Worm (Caenorhabditis elegans) whole organism, late embryonic: ENCODE data around the gene C07A9.9.
A peak's percentile ranks its signal among the peaks of the same experiment; 100 is the strongest.

Experiments used
- C08G9.2 ChIP-seq: sonication (generic microtip); optimal IDR thresholded peaks from 2 replicates; lab custom pipeline; 2016; ENCODE audit warnings: mild to moderate bottlenecking, missing genetic modification characterization, moderate library complexity, missing compliant biosample characterization
- C38D4.7 ChIP-seq: fragments of 200-800 bp; sonication (Bioruptor generic); optimal IDR thresholded peaks from 2 replicates; lab custom pipeline; 2018; ENCODE audit warnings: mild to moderate bottlenecking, missing genetic modification characterization, moderate library complexity, missing compliant biosample characterization
- F13H6.1 ChIP-seq: sonication (generic microtip); optimal IDR thresholded peaks from 2 replicates; lab custom pipeline; 2016; ENCODE audit warnings: missing genetic modification characterization, missing compliant biosample characterization
- K02D7.2 ChIP-seq: sonication (generic microtip); optimal IDR thresholded peaks from 2 replicates; lab custom pipeline; 2017; ENCODE audit warnings: mild to moderate bottlenecking, missing genetic modification characterization, missing compliant biosample characterization
- ahr-1 ChIP-seq: sonication (generic microtip); optimal IDR thresholded peaks from 2 replicates; lab custom pipeline; 2016; ENCODE audit warnings: missing genetic modification characterization, missing compliant biosample characterization
- ceh-14 ChIP-seq: sonication (generic microtip); optimal IDR thresholded peaks from 2 replicates; lab custom pipeline; 2016; ENCODE audit warnings: missing genotype, missing genetic modification characterization, missing compliant biosample characterization
- ceh-18 ChIP-seq: sonication (generic microtip); optimal IDR thresholded peaks from 2 replicates; lab custom pipeline; 2016; ENCODE audit warnings: missing genetic modification characterization, missing compliant biosample characterization
- ceh-19 ChIP-seq: fragments of 200-800 bp; sonication (Bioruptor generic); optimal IDR thresholded peaks from 2 replicates; lab custom pipeline; 2018; ENCODE audit warnings: mild to moderate bottlenecking, missing genetic modification characterization, missing compliant biosample characterization
- ceh-31 ChIP-seq: sonication (generic microtip); optimal IDR thresholded peaks from 2 replicates; lab custom pipeline; 2016; ENCODE audit warnings: missing genetic modification characterization, missing compliant biosample characterization
- ceh-48 ChIP-seq: sonication (generic microtip); optimal IDR thresholded peaks from 2 replicates; lab custom pipeline; 2016; ENCODE audit warnings: missing genetic modification characterization, inconsistent platforms, missing compliant biosample characterization
- ceh-6 ChIP-seq: fragments of 200-800 bp; sonication (Bioruptor generic); optimal IDR thresholded peaks from 2 replicates; lab custom pipeline; 2018; ENCODE audit warnings: mild to moderate bottlenecking, missing genetic modification characterization, missing compliant biosample characterization
- dve-1 ChIP-seq: sonication (generic microtip); optimal IDR thresholded peaks from 2 replicates; lab custom pipeline; 2017; ENCODE audit warnings: antibody characterized with exemption, mild to moderate bottlenecking, missing genetic modification characterization, missing compliant biosample characterization
- elt-2 ChIP-seq: sonication (generic microtip); optimal IDR thresholded peaks from 2 replicates; lab custom pipeline; 2016; ENCODE audit warnings: missing genetic modification reagents, missing genetic modification characterization, missing compliant biosample characterization
- elt-4 ChIP-seq: sonication (generic microtip); optimal IDR thresholded peaks from 2 replicates; lab custom pipeline; 2016; ENCODE audit warnings: missing genetic modification characterization, missing compliant biosample characterization
- ets-4 ChIP-seq: sonication (generic microtip); optimal IDR thresholded peaks from 2 replicates; lab custom pipeline; 2016; ENCODE audit warnings: missing genetic modification characterization, missing compliant biosample characterization
- eyg-1 ChIP-seq: sonication (generic microtip); optimal IDR thresholded peaks from 2 replicates; lab custom pipeline; 2016; ENCODE audit warnings: missing genotype, missing genetic modification characterization, missing compliant biosample characterization
- gmeb-2 ChIP-seq: sonication (generic microtip); optimal IDR thresholded peaks from 2 replicates; lab custom pipeline; 2016; ENCODE audit warnings: missing genetic modification characterization, inconsistent platforms, missing compliant biosample characterization
- hlh-13 ChIP-seq: fragments of 200-800 bp; sonication (Bioruptor generic); optimal IDR thresholded peaks from 2 replicates; lab custom pipeline; 2018; ENCODE audit warnings: mild to moderate bottlenecking, missing genetic modification characterization, missing compliant biosample characterization
- hlh-15 ChIP-seq: sonication (generic microtip); optimal IDR thresholded peaks from 2 replicates; lab custom pipeline; 2016; ENCODE audit warnings: missing genetic modification characterization, missing compliant biosample characterization
- hlh-30 ChIP-seq: sonication (generic microtip); optimal IDR thresholded peaks from 2 replicates; lab custom pipeline; 2017; ENCODE audit warnings: antibody characterized with exemption, missing genetic modification characterization, missing compliant biosample characterization; ENCODE audit not compliant: insufficient read depth
- lin-11 ChIP-seq: fragments of 200-800 bp; sonication (Bioruptor generic); optimal IDR thresholded peaks from 2 replicates; lab custom pipeline; 2018; ENCODE audit warnings: mild to moderate bottlenecking, missing genetic modification characterization, missing compliant biosample characterization
- npax-4 ChIP-seq: sonication (generic microtip); optimal IDR thresholded peaks from 2 replicates; lab custom pipeline; 2016; ENCODE audit warnings: missing genetic modification characterization, missing compliant biosample characterization
- odd-2 ChIP-seq: sonication (generic microtip); optimal IDR thresholded peaks from 2 replicates; lab custom pipeline; 2017; ENCODE audit warnings: antibody characterized with exemption, mild to moderate bottlenecking, missing genetic modification characterization, missing compliant biosample characterization
- pag-3 ChIP-seq: sonication (generic microtip); optimal IDR thresholded peaks from 2 replicates; lab custom pipeline; 2016; ENCODE audit warnings: missing compliant biosample characterization, missing genetic modification characterization, borderline replicate concordance
- pat-9 ChIP-seq: fragments of 200-800 bp; sonication (Bioruptor generic); optimal IDR thresholded peaks from 2 replicates; lab custom pipeline; 2018; ENCODE audit warnings: mild to moderate bottlenecking, missing genetic modification characterization, moderate library complexity, missing compliant biosample characterization
- pax-1 ChIP-seq: fragments of 150-350 bp; optimal IDR thresholded peaks from 2 replicates; lab custom pipeline; 2014; ENCODE audit warnings: missing biosample characterization, missing genetic modification characterization
- rnt-1 ChIP-seq: sonication (generic microtip); optimal IDR thresholded peaks from 2 replicates; lab custom pipeline; 2016; ENCODE audit warnings: missing genetic modification characterization, missing compliant biosample characterization
- sdc-2 ChIP-seq: sonication (generic microtip); optimal IDR thresholded peaks from 2 replicates; lab custom pipeline; 2016; ENCODE audit warnings: missing genotype, missing genetic modification characterization, missing compliant biosample characterization
- sox-2 ChIP-seq: fragments of 200-800 bp; sonication (Bioruptor generic); IDR thresholded peaks from 2 replicates; pipeline ENCODE4 v1.3.6; 2022; ENCODE audit warnings: missing genetic modification reagents, missing genetic modification characterization, missing compliant biosample characterization
- unc-42 ChIP-seq: sonication (generic microtip); optimal IDR thresholded peaks from 2 replicates; lab custom pipeline; 2016; ENCODE audit warnings: missing genotype, missing genetic modification characterization, missing compliant biosample characterization
- unc-55 ChIP-seq: sonication (generic microtip); optimal IDR thresholded peaks from 2 replicates; lab custom pipeline; 2017; ENCODE audit warnings: missing biosample characterization, missing genetic modification reagents, missing genetic modification characterization
- zip-5 ChIP-seq: sonication (generic microtip); optimal IDR thresholded peaks from 2 replicates; lab custom pipeline; 2016; ENCODE audit warnings: missing genetic modification characterization, missing compliant biosample characterization

The C07A9.9 gene

ce11 chrIII:9696417-9696816 is 29.0 kb upstream of the C07A9.9 start, which contains the start of gene bud-31:
bud-31 (minus strand) TSS chrIII:9696517.
- TF ChIP-seq F13H6.1 (tag; lab: Kevin White, UChicago) (no peak), pat-9 (tag; lab: Kevin White, UChicago) (no peak), unc-55 (GFP tag; lab: Kevin White, UChicago) (no peak), unc-42 (tag; lab: Kevin White, UChicago) (no peak), ahr-1 (no peak), eyg-1 (no peak), odd-2 (tag; lab: Kevin White, UChicago) (no peak)

ce11 chrIII:9695379-9695778 is 27.9 kb upstream of the C07A9.9 start:
- no peak for TF ChIP-seq C38D4.7 (GFP tag; lab: Kevin White, UChicago)
- TF ChIP-seq unc-42 (tag; lab: Kevin White, UChicago), result peak; percentile 19
- TF ChIP-seq elt-4, result no peak
- TF ChIP-seq ceh-14 (tag; lab: Kevin White, UChicago), result peak; percentile 11

ce11 chrIII:9694474-9694873 is 27.0 kb upstream of the C07A9.9 start, which contains the start of gene set-3:
set-3 (minus strand) TSS chrIII:9694574.
- TF ChIP-seq pax-1, result no peak
- TF ChIP-seq hlh-15 (tag; lab: Kevin White, UChicago), result no peak
- TF ChIP-seq hlh-30 (tag; lab: Kevin White, UChicago), result no peak
- no peak for TF ChIP-seq npax-4 (tag; lab: Kevin White, UChicago)
- no peak for TF ChIP-seq hlh-13

- TF ChIP-seq ahr-1 (no peak), C38D4.7 (GFP tag; lab: Kevin White, UChicago) (no peak), K02D7.2 (no peak), unc-42 (tag; lab: Kevin White, UChicago) (no peak), pat-9 (tag; lab: Kevin White, UChicago) (no peak), ets-4 (no peak), sox-2 (GFP tag; lab: Robert Waterston, UW) (no peak), ceh-6 (GFP tag; lab: Kevin White, UChicago) (no peak), eyg-1 (no peak), pag-3 (no peak), ceh-19 (GFP tag; lab: Kevin White, UChicago) (no peak), ceh-18 (tag; lab: Kevin White, UChicago) (no peak), sdc-2 (tag; lab: Kevin White, UChicago) (no peak), ceh-31 (no peak), zip-5 (tag; lab: Kevin White, UChicago) (no peak), rnt-1 (no peak), elt-2 (tag; lab: Kevin White, UChicago) (no peak), F13H6.1 (tag; lab: Kevin White, UChicago) (no peak), dve-1 (tag; lab: Kevin White, UChicago) (no peak)
Observed at ce11 chrIII:9690044-9690443, 22.6 kb upstream of the C07A9.9 start, which contains the start of gene best-5. best-5 (minus strand) TSS chrIII:9690253.

ce11 chrIII:9689377-9689776 is 21.9 kb upstream of the C07A9.9 start:
- TF ChIP-seq hlh-15 (tag; lab: Kevin White, UChicago), result no peak
- no peak for TF ChIP-seq lin-11

DNA sequence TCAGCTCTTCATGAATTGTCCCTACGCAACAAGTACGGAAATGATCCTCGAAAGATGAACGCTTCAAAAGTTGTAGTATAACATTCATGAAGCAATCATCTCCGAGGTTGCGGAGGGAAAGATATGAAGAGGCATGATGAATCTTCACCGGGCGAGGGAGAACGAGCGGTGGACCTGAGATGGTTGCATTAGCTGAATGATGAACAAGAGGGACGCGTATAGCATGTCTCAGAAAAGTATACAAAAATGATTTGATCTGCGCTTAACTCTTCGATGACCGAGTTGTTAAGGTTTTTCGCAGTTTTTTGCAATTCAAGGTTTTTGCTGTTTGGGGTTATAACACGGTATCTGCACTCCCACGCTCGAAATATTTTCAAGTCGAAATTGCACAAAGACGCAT is 18.5 kb upstream of the C07A9.9 start, which contains the start of gene C07A9.10:
TSS of gene C07A9.10 (minus strand) at position 101 of the 400 bp plus-strand sequence.
- no peak for TF ChIP-seq ceh-48 (tag; lab: Kevin White, UChicago)
- no peak for TF ChIP-seq gmeb-2 (tag; lab: Kevin White, UChicago)
- TF ChIP-seq C08G9.2 (tag; lab: Kevin White, UChicago), result no peak
- TF ChIP-seq, all 69 proteins: peak for 0
